Fruit fly (Drosophila melanogaster): Measurements from ENCODE around the gene Cpr67Fa2.

DNA sequence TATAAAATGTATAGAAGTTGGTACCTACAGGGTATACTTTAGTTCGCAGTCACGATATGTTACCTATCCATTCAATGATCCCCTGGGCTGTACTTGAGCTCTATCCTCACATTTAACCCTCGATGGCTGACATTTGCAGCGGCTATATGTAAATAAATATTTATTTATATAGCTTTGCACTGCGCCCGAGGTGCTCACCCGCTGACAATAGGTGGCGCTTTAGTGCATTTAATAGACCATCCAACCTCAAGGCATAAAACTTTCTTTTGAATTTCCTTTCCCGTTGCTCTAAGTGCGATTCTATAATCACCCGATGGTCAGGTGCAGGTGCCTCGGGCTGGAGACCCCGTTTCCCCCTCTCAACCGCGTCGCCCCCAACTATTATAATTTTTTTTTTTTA is 25.7 kb downstream of the Cpr67Fa2 start:
- TF ChIP-seq Hr39 (GFP tag; optimal IDR thresholded peaks at IDR 0.05) (no peak), CG10669 (GFP tag; optimal IDR thresholded peaks at IDR 0.05) (no peak), Sox15 (GFP tag; optimal IDR thresholded peaks at IDR 0.05) (no peak), CG3032 (tag; optimal IDR thresholded peaks at IDR 0.05) (no peak), esn (GFP tag; optimal IDR thresholded peaks at IDR 0.05) (no peak), Gug (GFP tag; IDR thresholded peaks at IDR 0.05) (no peak), CG4318 (GFP tag; optimal IDR thresholded peaks at IDR 0.05) (no peak), lz (GFP tag; optimal IDR thresholded peaks at IDR 0.05) (no peak), Sox14 (GFP tag; optimal IDR thresholded peaks at IDR 0.05) (no peak)

Measured in whole organism, prepupa.